Fruit fly (Drosophila melanogaster): ENCODE data around the gene CG15210.

CG15210 gene

dm6 chrX:10815511-10816080 lies 23.4 kb upstream of the CG15210 start (continued):
- 0 out of 2 replicates have a peak, but pooled peaks have one; percentile 10 for TF ChIP-seq CG32767 (GFP tag; IDR thresholded peaks at IDR 0.05)
- TF ChIP-seq CG14050 (GFP tag; IDR thresholded peaks at IDR 0.05) = no peak
- TF ChIP-seq pnt (GFP tag; optimal IDR thresholded peaks at IDR 0.05) = no peak
- TF ChIP-seq Eip74EF (GFP tag; optimal IDR thresholded peaks at IDR 0.05) = no peak
- TF ChIP-seq grn (GFP tag; optimal IDR thresholded peaks at IDR 0.05) = peak; percentile 35
- TF ChIP-seq CG14667 (GFP tag; IDR thresholded peaks at IDR 0.05) = no peak
- TF ChIP-seq corto (GFP tag; optimal IDR thresholded peaks at IDR 0.05) = no peak
- TF ChIP-seq sd (tag; optimal IDR thresholded peaks at IDR 0.05) = peak; percentile 98
- TF ChIP-seq Gsc (GFP tag; IDR thresholded peaks at IDR 0.05) = no peak
- peak; percentile 99 for TF ChIP-seq cg (GFP tag; optimal IDR thresholded peaks at IDR 0.05)
- TF ChIP-seq CG42726 (GFP tag; IDR thresholded peaks at IDR 0.05; ENCODE audit: partially characterized antibody) = no peak
- no peak for TF ChIP-seq trh (GFP tag; optimal IDR thresholded peaks at IDR 0.05)
- no peak for TF ChIP-seq B-H1 (GFP tag; IDR thresholded peaks at IDR 0.05)
- TF ChIP-seq ase (GFP tag; IDR thresholded peaks at IDR 0.05) = no peak
- peak; percentile 56 for TF ChIP-seq CG7745 (tag; optimal IDR thresholded peaks at IDR 0.05)

- TF ChIP-seq Hr78 (GFP tag; optimal IDR thresholded peaks at IDR 0.05) (no peak), slou (GFP tag; optimal IDR thresholded peaks at IDR 0.05) (no peak), CG7839 (tag; optimal IDR thresholded peaks at IDR 0.05) (no peak), CG13894 (tag; optimal IDR thresholded peaks at IDR 0.05) (peak; percentile 14), Trl (optimal IDR thresholded peaks at IDR 0.05) (peak; percentile 27 to 31), Trl (GFP tag; optimal IDR thresholded peaks at IDR 0.05) (no peak), abd-A (tag; optimal IDR thresholded peaks at IDR 0.05) (peak; percentile 70), Deaf1 (tag; optimal IDR thresholded peaks at IDR 0.05) (peak; percentile 62), CG5180 (GFP tag; optimal IDR thresholded peaks at IDR 0.05) (no peak), usp (GFP tag; optimal IDR thresholded peaks at IDR 0.05) (no peak), crol (GFP tag; IDR thresholded peaks at IDR 0.05) (peak; percentile 96), CG4360 (GFP tag; IDR thresholded peaks at IDR 0.05) (no peak), cg (GFP tag; optimal IDR thresholded peaks at IDR 0.05) (peak; percentile 94), CG15601 (tag; optimal IDR thresholded peaks at IDR 0.05) (no peak), chinmo (GFP tag; IDR thresholded peaks at IDR 0.05; ENCODE audit: partially characterized antibody) (0 out of 4 replicates have a peak, but pooled peaks have one; percentile 47), z (GFP tag; IDR thresholded peaks at IDR 0.05) (peak; percentile 98), CG6791 (GFP tag; IDR thresholded peaks at IDR 0.05; ENCODE audit: partially characterized antibody) (peak; percentile 65; the same call in 2 of the 3 replicates), CG18476 (GFP tag; optimal IDR thresholded peaks at IDR 0.05) (no peak), chn (GFP tag; optimal IDR thresholded peaks at IDR 0.05) (peak; percentile 29), Bgb (GFP tag; IDR thresholded peaks at IDR 0.05; ENCODE audit: partially characterized antibody) (peak; percentile 56; the same call in 1 of the 2 replicates), pros (GFP tag; optimal IDR thresholded peaks at IDR 0.05) (peak; percentile 56), amos (GFP tag; IDR thresholded peaks at IDR 0.05; ENCODE audit: partially characterized antibody) (peak; percentile 45; the same call in 1 of the 2 replicates), CG8290 (GFP tag; optimal IDR thresholded peaks at IDR 0.05) (no peak), CG8290 (tag; optimal IDR thresholded peaks at IDR 0.05) (peak in 1 of 2 experiments; percentile 15), Adf1 (GFP tag; IDR thresholded peaks at IDR 0.05) (peak; percentile 99), Nf-YC (tag; optimal IDR thresholded peaks at IDR 0.05) (peak; percentile 25), CG1832 (GFP tag; optimal IDR thresholded peaks at IDR 0.05) (peak; percentile 89), ranshi (GFP tag; IDR thresholded peaks at IDR 0.05) (no peak), CG31388 (GFP tag; optimal IDR thresholded peaks at IDR 0.05) (no peak), tio (GFP tag; optimal IDR thresholded peaks at IDR 0.05) (no peak), kni (GFP tag; optimal IDR thresholded peaks at IDR 0.05) (peak; percentile 5), CG8478 (optimal IDR thresholded peaks at IDR 0.05) (peak; percentile 87), CG4282 (GFP tag; optimal IDR thresholded peaks at IDR 0.05) (no peak), insv (GFP tag; optimal IDR thresholded peaks at IDR 0.05) (no peak), CG2199 (GFP tag; IDR thresholded peaks at IDR 0.05) (0 out of 3 replicates have a peak, but pooled peaks have one; percentile 38)
Observed at dm6 chrX:10816856-10817255, 22.2 kb upstream of the CG15210 start.

Data from whole organism, embryonic.